Worm (Caenorhabditis elegans): ENCODE results near the gene lgc-5.
"Not testable (repeated sequence)": the region's sequence is repeated elsewhere in the genome, so short reads cannot be mapped to it uniquely, and the experiment has no call there.

lgc-5 gene

DNA sequence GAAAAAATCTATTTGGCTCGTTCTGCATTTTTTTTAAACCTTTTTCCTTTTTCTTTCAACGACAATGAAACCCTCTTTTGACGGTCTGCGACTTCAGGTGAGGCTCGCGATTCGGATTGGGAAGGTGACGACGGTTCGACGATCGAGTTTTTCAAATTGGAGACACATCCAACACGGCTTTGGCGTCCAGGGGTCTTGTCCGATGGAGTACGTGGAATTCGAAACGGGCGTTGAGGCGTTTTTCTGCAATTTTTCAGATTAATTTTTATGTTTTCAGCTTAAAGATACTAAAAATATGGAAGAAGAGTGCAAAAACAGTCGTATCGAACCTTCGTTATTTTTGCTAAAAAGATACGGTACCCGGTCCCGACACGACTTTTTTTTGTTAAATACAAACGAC is 46.7 kb downstream of the lgc-5 start, which contains the start of gene D2096.10:
D2096.10 (minus strand) TSS at position 101 of the 400 bp plus-strand sequence.
- not testable (repeated sequence) for TF ChIP-seq mdl-1, ceh-16, R02D3.7 (tag; optimal IDR thresholded peaks at IDR 0.05)

- TF ChIP-seq aly-2 (tag; optimal IDR thresholded peaks at IDR 0.05) (no peak), nhr-12 (tag; optimal IDR thresholded peaks at IDR 0.05) (no peak), nhr-6 (tag; optimal IDR thresholded peaks at IDR 0.05) (no peak), sem-4 (tag; optimal IDR thresholded peaks at IDR 0.05) (no peak), fos-1 (tag; optimal IDR thresholded peaks at IDR 0.05) (no peak), gmeb-1 (tag; optimal IDR thresholded peaks at IDR 0.05) (no peak), R02D3.7 (tag; optimal IDR thresholded peaks at IDR 0.05) (no peak), elt-3 (tag; optimal IDR thresholded peaks at IDR 0.05) (no peak), nhr-11 (tag; optimal IDR thresholded peaks at IDR 0.05) (no peak), crh-2 (tag; optimal IDR thresholded peaks at IDR 0.05) (no peak), nhr-25 (tag; optimal IDR thresholded peaks at IDR 0.05) (no peak), ztf-11 (tag; optimal IDR thresholded peaks at IDR 0.05) (no peak), F13H6.1 (tag; optimal IDR thresholded peaks at IDR 0.05) (no peak), ceh-82 (tag; optimal IDR thresholded peaks at IDR 0.05) (no peak), lin-13 (GFP tag; optimal IDR thresholded peaks at IDR 0.05) (no peak), peb-1 (tag; optimal IDR thresholded peaks at IDR 0.05) (no peak), lsy-2 (tag; optimal IDR thresholded peaks at IDR 0.05) (no peak), sma-9 (GFP tag; optimal IDR thresholded peaks at IDR 0.05) (no peak), sma-9 (tag; optimal IDR thresholded peaks at IDR 0.05) (no peak), nhr-77 (tag; optimal IDR thresholded peaks at IDR 0.05) (no peak), zag-1 (tag; optimal IDR thresholded peaks at IDR 0.05) (no peak)
Observed at ce11 chrIV:8394105-8394504, 51.6 kb downstream of the lgc-5 start, which contains the start of gene D2096.11. Gene D2096.11 (minus strand): TSS chrIV:8394205.

Data from whole organism, L2 larva.